Worm (Caenorhabditis elegans) whole organism, L4/young adult: ENCODE data around the gene R13A1.5.
A peak's percentile ranks its signal among the peaks of the same experiment; 100 is the strongest.

Experiments
- W03F9.2 ChIP-seq: fragments of 150-350 bp; optimal IDR thresholded peaks from 2 replicates; lab custom pipeline; 2014; ENCODE audit warnings: missing biosample characterization, missing genetic modification characterization
- dao-5 ChIP-seq: sonication (generic microtip); optimal IDR thresholded peaks from 2 replicates; lab custom pipeline; 2016; ENCODE audit warnings: missing genotype, missing genetic modification characterization, moderate library complexity, missing compliant biosample characterization
- him-1 ChIP-seq: sonication (generic microtip); optimal IDR thresholded peaks from 2 replicates; lab custom pipeline; 2016; ENCODE audit warnings: missing genotype, missing genetic modification reagents, missing genetic modification characterization, missing compliant biosample characterization

R13A1.5 gene

ce11 chrIV:7149020-7149601 lies 42.5 kb downstream of the R13A1.5 start, which contains the start of gene C34D4.4:
Gene C34D4.4 (plus strand): TSS chrIV:7149361.
- no peak for TF ChIP-seq W03F9.2 (tag; lab: Kevin White, UChicago)
- TF ChIP-seq dao-5 (tag; lab: Kevin White, UChicago): no peak
- TF ChIP-seq him-1 (tag; lab: Kevin White, UChicago): no peak

ce11 chrIV:7147722-7148121 lies 43.9 kb downstream of the R13A1.5 start:
- TF ChIP-seq W03F9.2 (tag; lab: Kevin White, UChicago): peak; percentile 21
- TF ChIP-seq dao-5 (tag; lab: Kevin White, UChicago): no peak

- no peak for TF ChIP-seq dao-5 (tag; lab: Kevin White, UChicago)
- TF ChIP-seq W03F9.2 (tag; lab: Kevin White, UChicago): no peak
- no peak for TF ChIP-seq him-1 (tag; lab: Kevin White, UChicago)
Measured at ce11 chrIV:7144670-7145257, 46.9 kb downstream of the R13A1.5 start, which contains the start of gene hecd-1. Gene hecd-1 (minus strand): TSS chrIV:7144720.
